Fruit fly (Drosophila melanogaster) whole organism, embryonic: ENCODE data around the gene udt.

Source experiments
- ATbp ChIP-seq: fragments of 200-800 bp; sonication (Bioruptor generic); optimal IDR thresholded peaks from 2 replicates; lab custom pipeline; 2017; ENCODE audit warnings: missing biosample characterization, mild to moderate bottlenecking, missing genetic modification characterization, missing genetic modification reagents
- Adf1 ChIP-seq: fragments of 200-800 bp; sonication (Bioruptor generic); IDR thresholded peaks from 2 replicates; pipeline ENCODE4 v1.3.6; 2022; ENCODE audit warnings: missing biosample characterization, missing genetic modification characterization
- Blimp-1 ChIP-seq: fragments of 200-800 bp; sonication (Bioruptor generic); optimal IDR thresholded peaks from 3 replicates; lab custom pipeline; 2018; ENCODE audit warnings: missing biosample characterization, missing genetic modification characterization, mild to moderate bottlenecking, moderate library complexity, missing genetic modification reagents
- CG10366 ChIP-seq: fragments of 200-800 bp; sonication (Bioruptor generic); IDR thresholded peaks from 2 replicates; pipeline ENCODE4 v1.3.6; 2022; ENCODE audit warnings: missing biosample characterization, missing genetic modification characterization
- CG2875 ChIP-seq: fragments of 200-800 bp; sonication (Bioruptor generic); optimal IDR thresholded peaks from 2 replicates; lab custom pipeline; 2017; ENCODE audit warnings: missing biosample characterization, mild to moderate bottlenecking, missing genetic modification characterization, missing genetic modification reagents
- CG32767 ChIP-seq: fragments of 200-800 bp; sonication (Bioruptor generic); IDR thresholded peaks from 2 replicates; pipeline ENCODE4 v1.3.6; 2022; ENCODE audit warnings: missing biosample characterization, missing genetic modification characterization
- Dref ChIP-seq: fragments of 200-800 bp; sonication (Bioruptor generic); IDR thresholded peaks from 2 replicates; pipeline ENCODE4 v1.3.6; 2022; ENCODE audit warnings: missing biosample characterization, missing genetic modification characterization
- Nf-YC ChIP-seq: fragments of 200-800 bp; optimal IDR thresholded peaks from 3 replicates; lab custom pipeline; 2019; ENCODE audit warnings: missing biosample characterization, mild to moderate bottlenecking, missing genetic modification characterization, moderate library complexity
- dimm ChIP-seq: fragments of 200-800 bp; sonication (Bioruptor generic); IDR thresholded peaks from 2 replicates; pipeline ENCODE4 v1.3.6; 2022; ENCODE audit warnings: missing biosample characterization, missing genetic modification characterization
- lov ChIP-seq, 2 experiments: fragments of 200-800 bp in 1 of 2; fragments of >200 bp in 1 of 2; sonication (Bioruptor generic) in 1 of 2; IDR thresholded peaks in 1 of 2; optimal IDR thresholded peaks in 1 of 2; 2 replicates in 1 of 2; 3 replicates in 1 of 2; pipeline versions ENCODE4 v1.3.6 to Lab custom; 2017 to 2022; ENCODE audit warnings: missing biosample characterization in 1 of 2, missing genetic modification characterization in 1 of 2

dm6 chr3R:23773610-23774364 lies 10.7 kb upstream of the udt start, which contains the start of gene CG10208:
- no peak for TF ChIP-seq Blimp-1 (GFP tag; lab: Kevin White, UChicago)
- no peak for TF ChIP-seq CG32767
- no peak for TF ChIP-seq CG10366
- no peak for TF ChIP-seq Nf-YC (tag; lab: Kevin White, UChicago)
- no peak for TF ChIP-seq Adf1 (GFP tag; lab: Robert Waterston, UW)
- TF ChIP-seq Dref (GFP tag; lab: Robert Waterston, UW), result peak; percentile 55
- no peak for TF ChIP-seq CG2875 (GFP tag; lab: Kevin White, UChicago)
- TF ChIP-seq lov (optimal IDR thresholded peaks at IDR 0.05; lab: Kevin White, UChicago), result no peak
- no peak for TF ChIP-seq lov (GFP tag; IDR thresholded peaks at IDR 0.05; lab: Robert Waterston, UW)
- no peak for TF ChIP-seq dimm (GFP tag; lab: Robert Waterston, UW)
- no peak for TF ChIP-seq ATbp (GFP tag; lab: Kevin White, UChicago)
